Fruit fly (Drosophila melanogaster) whole organism: ENCODE data around the gene Obp99c.

Experiments used
- Dll ChIP-seq: fragments of >200 bp; optimal IDR thresholded peaks from 2 replicates; lab custom pipeline; 2017
- usp ChIP-seq: fragments of >200 bp; optimal IDR thresholded peaks from 2 replicates; lab custom pipeline; 2017; ENCODE audit warnings: missing biosample characterization, missing genetic modification characterization, mixed read lengths

DNA sequence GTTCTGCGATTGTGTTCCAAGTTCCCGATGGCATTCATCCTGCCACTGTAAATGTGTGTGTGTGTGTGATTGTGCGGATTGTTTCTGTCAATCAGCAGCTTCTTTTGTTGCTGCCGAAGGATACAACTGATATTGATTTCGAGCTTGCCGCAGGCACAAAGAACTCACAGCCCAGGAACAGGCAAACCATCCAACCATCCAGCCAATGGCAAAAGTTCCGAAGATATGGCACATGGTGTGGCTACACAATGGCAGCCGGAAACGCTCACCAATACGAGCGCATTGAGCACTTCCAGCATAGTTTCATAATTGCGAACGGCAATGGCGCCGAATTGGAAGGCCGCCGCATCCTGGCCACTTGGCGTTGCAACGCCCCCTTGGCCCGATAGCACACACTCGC, 12.6 kb upstream of the Obp99c start:
- no peak for TF ChIP-seq usp
- TF ChIP-seq Dll (lab: Kevin White, UChicago), result no peak
